Fruit fly (Drosophila melanogaster): ENCODE results near the gene CG8188.
A peak's percentile ranks its signal among the peaks of the same experiment; 100 is the strongest.

CG8188 gene

dm6 chrX:17725937-17726489 lies 23.2 kb upstream of the CG8188 start (continued):
- TF ChIP-seq ems (GFP tag; optimal IDR thresholded peaks at IDR 0.05) (no peak), CG7928 (GFP tag; optimal IDR thresholded peaks at IDR 0.05) (no peak), pb (GFP tag; optimal IDR thresholded peaks at IDR 0.05) (no peak), Sry-δ (GFP tag; optimal IDR thresholded peaks at IDR 0.05) (no peak), Drgx (GFP tag; IDR thresholded peaks at IDR 0.05) (no peak), Pdp1 (GFP tag; optimal IDR thresholded peaks at IDR 0.05) (no peak), CG6854 (GFP tag; optimal IDR thresholded peaks at IDR 0.05) (no peak), vnd (GFP tag; IDR thresholded peaks at IDR 0.05; ENCODE audit: partially characterized antibody) (no peak)

- TF ChIP-seq Dad (GFP tag; optimal IDR thresholded peaks at IDR 0.05) (no peak), phol (tag; optimal IDR thresholded peaks at IDR 0.05) (peak; percentile 1), dmrt99B (tag; optimal IDR thresholded peaks at IDR 0.05) (peak; percentile 11), Sox102F (GFP tag; optimal IDR thresholded peaks at IDR 0.05) (peak; percentile 3), kni (GFP tag; optimal IDR thresholded peaks at IDR 0.05) (peak; percentile 8), CG12391 (tag; optimal IDR thresholded peaks at IDR 0.05) (no peak), CG11504 (tag; optimal IDR thresholded peaks at IDR 0.05) (peak; percentile 1), crol (GFP tag; IDR thresholded peaks at IDR 0.05) (peak; percentile 51), Max (GFP tag; optimal IDR thresholded peaks at IDR 0.05) (no peak), Drgx (GFP tag; IDR thresholded peaks at IDR 0.05) (peak; percentile 50), bcd (GFP tag; optimal IDR thresholded peaks at IDR 0.05) (no peak), CG10959 (GFP tag; IDR thresholded peaks at IDR 0.05) (no peak), Med (GFP tag) (peak; percentile 22), oc (tag; optimal IDR thresholded peaks at IDR 0.05) (peak; percentile 67), CG2712 (tag; optimal IDR thresholded peaks at IDR 0.05) (peak; percentile 5), sens (GFP tag) (peak; percentile 54), CG31441 (GFP tag; IDR thresholded peaks at IDR 0.05) (no peak), CG2678 (tag; optimal IDR thresholded peaks at IDR 0.05) (no peak), gem (tag; optimal IDR thresholded peaks at IDR 0.05) (peak; percentile 33), usp (GFP tag; optimal IDR thresholded peaks at IDR 0.05) (no peak)
Observed at dm6 chrX:17724288-17724914, 21.6 kb upstream of the CG8188 start.

dm6 chrX:17722912-17723311 lies 20.1 kb upstream of the CG8188 start:
- TF ChIP-seq CG12071 (GFP tag; optimal IDR thresholded peaks at IDR 0.05) (peak; percentile 15), Oaz (GFP tag; IDR thresholded peaks at IDR 0.05) (no peak), CG30431 (GFP tag; optimal IDR thresholded peaks at IDR 0.05) (no peak), Ets97D (GFP tag; optimal IDR thresholded peaks at IDR 0.05) (no peak), Trl (optimal IDR thresholded peaks at IDR 0.05) (no peak), Trl (GFP tag; optimal IDR thresholded peaks at IDR 0.05) (no peak), gcm (GFP tag; optimal IDR thresholded peaks at IDR 0.05) (peak; percentile 1), C15 (GFP tag; IDR thresholded peaks at IDR 0.05) (no peak), CG7839 (tag; optimal IDR thresholded peaks at IDR 0.05) (peak; percentile 19), pho (GFP tag; optimal IDR thresholded peaks at IDR 0.05) (no peak), Meics (GFP tag; optimal IDR thresholded peaks at IDR 0.05) (peak; percentile 14), CG7987 (GFP tag; optimal IDR thresholded peaks at IDR 0.05) (peak; percentile 22), Rx (GFP tag; IDR thresholded peaks at IDR 0.05) (no peak), unc-4 (GFP tag; IDR thresholded peaks at IDR 0.05; ENCODE audit: partially characterized antibody) (no peak), onecut (GFP tag; IDR thresholded peaks at IDR 0.05) (peak; percentile 30), CG3995 (GFP tag; optimal IDR thresholded peaks at IDR 0.05) (no peak), CG6813 (GFP tag; optimal IDR thresholded peaks at IDR 0.05) (no peak), CG2129 (GFP tag; IDR thresholded peaks at IDR 0.05; ENCODE audit: partially characterized antibody) (no peak), sens (GFP tag) (peak; percentile 77), ro (GFP tag; IDR thresholded peaks at IDR 0.05) (no peak), hth (optimal IDR thresholded peaks at IDR 0.05) (no peak), CG13287 (GFP tag; IDR thresholded peaks at IDR 0.05; ENCODE audit: partially characterized antibody) (peak; percentile 34; the same call in 1 of the 2 replicates), phol (tag; optimal IDR thresholded peaks at IDR 0.05) (no peak), mirr (GFP tag; optimal IDR thresholded peaks at IDR 0.05) (peak; percentile 29)
